Worm (Caenorhabditis elegans): ENCODE measurements around the gene clec-4.

ce11 chrII:12629387-12629786 lies 48.5 kb upstream of the clec-4 start, which contains the start of gene Y38E10A.28:
- no peak for TF ChIP-seq him-1 (tag; optimal IDR thresholded peaks at IDR 0.05)
- TF ChIP-seq W03F9.2 (tag; optimal IDR thresholded peaks at IDR 0.05), result no peak
